Worm (Caenorhabditis elegans) whole organism, L1 larva: ENCODE results near the gene C04G6.2.

ENCODE experiments used
- aha-1 ChIP-seq: fragments of 150-350 bp; optimal IDR thresholded peaks from 2 replicates; lab custom pipeline; 2014; ENCODE audit warnings: missing biosample characterization, missing genetic modification characterization
- ama-1 ChIP-seq: fragments of 150-350 bp; optimal IDR thresholded peaks from 2 replicates; lab custom pipeline; 2014
- dpl-1 ChIP-seq, 3 experiments: fragments of 150-350 bp in 2 of 3; sonication (generic microtip) in 1 of 3; optimal IDR thresholded peaks; 2 replicates each; lab custom pipeline; 2014 to 2017; ENCODE audit warnings: missing biosample characterization in 3 of 3, missing genetic modification characterization in 3 of 3, missing genetic modification reagents in 3 of 3
- elt-3 ChIP-seq, 6 experiments: fragments of 150-350 bp in 1 of 6; sonication (generic microtip); optimal IDR thresholded peaks; 2 replicates each; lab custom pipeline; 2017 to 2018; ENCODE audit warnings: missing biosample characterization in 6 of 6, missing genetic modification characterization in 6 of 6, inconsistent platforms in 1 of 6
- fkh-4 ChIP-seq: sonication (generic microtip); optimal IDR thresholded peaks from 2 replicates; lab custom pipeline; 2016; ENCODE audit warnings: missing compliant biosample characterization, missing genetic modification characterization, borderline replicate concordance
- lin-13 ChIP-seq: fragments of 150-350 bp; optimal IDR thresholded peaks from 2 replicates; lab custom pipeline; 2014; ENCODE audit warnings: missing biosample characterization, missing genetic modification reagents, missing genetic modification characterization
- mdl-1 ChIP-seq, 2 experiments: fragments of 150-350 bp; optimal IDR thresholded peaks; 2 replicates each; lab custom pipeline; 2014 to 2017; ENCODE audit warnings: missing biosample characterization in 2 of 2, missing genetic modification characterization in 2 of 2, inconsistent platforms in 1 of 2
- mep-1 ChIP-seq: fragments of 150-350 bp; optimal IDR thresholded peaks from 2 replicates; lab custom pipeline; 2014; ENCODE audit warnings: missing biosample characterization, missing genetic modification characterization
- pqm-1 ChIP-seq: sonication (generic microtip); optimal IDR thresholded peaks from 3 replicates; lab custom pipeline; 2017; ENCODE audit warnings: missing biosample characterization, missing genetic modification characterization
- rnt-1 ChIP-seq: sonication (generic microtip); optimal IDR thresholded peaks from 2 replicates; lab custom pipeline; 2016; ENCODE audit warnings: mild to moderate bottlenecking, missing genetic modification characterization, moderate library complexity, missing compliant biosample characterization
- snpc-4 ChIP-seq: fragments of 150-350 bp; optimal IDR thresholded peaks from 2 replicates; lab custom pipeline; 2014; ENCODE audit warnings: missing biosample characterization, missing genetic modification characterization
- sox-4 ChIP-seq: sonication (generic microtip); optimal IDR thresholded peaks from 2 replicates; lab custom pipeline; 2016; ENCODE audit warnings: missing genetic modification characterization, missing compliant biosample characterization
- unc-130 ChIP-seq: fragments of 150-350 bp; optimal IDR thresholded peaks from 2 replicates; lab custom pipeline; 2017; ENCODE audit warnings: missing biosample characterization, missing genetic modification characterization, inconsistent platforms
- unc-62 ChIP-seq: fragments of 150-350 bp; optimal IDR thresholded peaks from 2 replicates; lab custom pipeline; 2014; ENCODE audit warnings: missing biosample characterization, missing genetic modification reagents, missing genetic modification characterization

DNA sequence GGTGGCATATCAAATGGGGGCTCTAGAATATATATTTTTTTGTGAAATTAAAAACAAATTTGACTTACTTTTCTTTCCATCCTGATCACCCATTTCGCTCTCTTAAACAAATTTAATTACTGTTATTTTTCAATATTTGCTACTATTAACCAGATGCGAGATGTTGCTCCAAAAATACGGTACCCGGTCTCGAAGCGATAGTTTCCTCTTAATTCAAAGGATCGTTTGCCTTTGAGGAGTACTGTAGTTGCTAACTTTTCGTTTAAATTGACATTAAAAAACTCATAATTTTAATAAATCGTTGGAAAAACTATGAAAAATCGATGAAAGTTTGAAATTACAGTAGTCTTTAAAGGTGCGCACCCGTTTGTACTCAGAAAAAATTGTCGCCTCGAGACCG is 9.7 kb upstream of the C04G6.2 start, which contains the start of gene C04G6.4:
- no peak for TF ChIP-seq unc-62
- TF ChIP-seq rnt-1 (tag; lab: Kevin White, UChicago): no peak
- TF ChIP-seq lin-13 (GFP tag; lab: Kevin White, UChicago): no peak
- no peak for TF ChIP-seq ama-1 (lab: Kevin White, UChicago)
- no peak for TF ChIP-seq snpc-4
- no peak for TF ChIP-seq mep-1
- no peak for TF ChIP-seq elt-3 (tag; optimal IDR thresholded peaks at IDR 0.05; lab: Kevin White, UChicago)
- no peak for TF ChIP-seq pqm-1 (tag; lab: Kevin White, UChicago)
- no peak for TF ChIP-seq unc-130
- no peak for TF ChIP-seq mdl-1 (tag; optimal IDR thresholded peaks at IDR 0.05; lab: Kevin White, UChicago)
- TF ChIP-seq dpl-1 (GFP tag; optimal IDR thresholded peaks at IDR 0.05; lab: Kevin White, UChicago): no peak
- TF ChIP-seq sox-4 (tag; lab: Kevin White, UChicago): no peak
- TF ChIP-seq fkh-4 (tag; lab: Kevin White, UChicago): no peak
- TF ChIP-seq aha-1: no peak
